Worm (Caenorhabditis elegans) whole organism, L3 larva: ENCODE results near the gene frpr-8.

Experiments used
- R02D3.7 ChIP-seq: fragments of 150-350 bp; optimal IDR thresholded peaks from 2 replicates; lab custom pipeline; 2014; ENCODE audit warnings: missing biosample characterization, missing genetic modification characterization
- ZK546.5 ChIP-seq: sonication (generic microtip); optimal IDR thresholded peaks from 2 replicates; lab custom pipeline; 2017; ENCODE audit warnings: missing biosample characterization, missing genetic modification characterization
- aly-2 ChIP-seq: fragments of 150-350 bp; optimal IDR thresholded peaks from 2 replicates; lab custom pipeline; 2014; ENCODE audit warnings: missing biosample characterization, missing genetic modification characterization
- ama-1 ChIP-seq: fragments of 150-350 bp; optimal IDR thresholded peaks from 2 replicates; lab custom pipeline; 2018
- ceh-28 ChIP-seq: fragments of 150-350 bp; optimal IDR thresholded peaks from 2 replicates; lab custom pipeline; 2014; ENCODE audit warnings: missing biosample characterization, missing genetic modification reagents, missing genetic modification characterization
- ceh-82 ChIP-seq: fragments of 150-350 bp; optimal IDR thresholded peaks from 2 replicates; lab custom pipeline; 2014; ENCODE audit warnings: missing biosample characterization, missing genetic modification characterization
- ceh-9 ChIP-seq: sonication (generic microtip); optimal IDR thresholded peaks from 2 replicates; lab custom pipeline; 2018; ENCODE audit warnings: missing biosample characterization, missing genetic modification characterization
- egl-27 ChIP-seq: sonication (generic microtip); optimal IDR thresholded peaks from 4 replicates; lab custom pipeline; 2017; ENCODE audit warnings: missing biosample characterization, missing genetic modification reagents, missing genetic modification characterization
- egl-5 ChIP-seq: fragments of 150-350 bp; optimal IDR thresholded peaks from 2 replicates; lab custom pipeline; 2017; ENCODE audit warnings: missing biosample characterization, missing genetic modification reagents, missing genetic modification characterization, inconsistent platforms
- elt-2 ChIP-seq: sonication (generic microtip); optimal IDR thresholded peaks from 2 replicates; lab custom pipeline; 2016; ENCODE audit warnings: missing genetic modification reagents, mild to moderate bottlenecking, missing genetic modification characterization, missing compliant biosample characterization
- elt-3 ChIP-seq, 3 experiments: fragments of 150-350 bp in 1 of 3; sonication (generic microtip) in 2 of 3; optimal IDR thresholded peaks; 2 replicates in 2 of 3; 4 replicates in 1 of 3; lab custom pipeline; 2014 to 2017; ENCODE audit warnings: missing biosample characterization in 3 of 3, missing genetic modification characterization in 3 of 3
- eor-1 ChIP-seq, 2 experiments: fragments of 150-350 bp; optimal IDR thresholded peaks; 2 replicates each; lab custom pipeline; 2014 to 2018; ENCODE audit warnings: missing biosample characterization in 2 of 2, missing genetic modification characterization in 2 of 2
- fkh-2 ChIP-seq: fragments of 150-350 bp; optimal IDR thresholded peaks from 2 replicates; lab custom pipeline; 2014; ENCODE audit warnings: missing biosample characterization, missing genetic modification reagents, missing genetic modification characterization
- fos-1 ChIP-seq: fragments of 150-350 bp; optimal IDR thresholded peaks from 2 replicates; lab custom pipeline; 2014; ENCODE audit warnings: missing biosample characterization, missing genetic modification characterization
- hmg-11 ChIP-seq: sonication (generic microtip); optimal IDR thresholded peaks from 2 replicates; lab custom pipeline; 2016; ENCODE audit warnings: missing genetic modification characterization, missing compliant biosample characterization
- jun-1 ChIP-seq: fragments of 150-350 bp; optimal IDR thresholded peaks from 2 replicates; lab custom pipeline; 2014; ENCODE audit warnings: missing biosample characterization, missing genetic modification reagents, missing genetic modification characterization
- lin-39 ChIP-seq: fragments of 150-350 bp; optimal IDR thresholded peaks from 2 replicates; lab custom pipeline; 2018; ENCODE audit warnings: missing biosample characterization, missing genetic modification reagents, missing genetic modification characterization
- lsy-12 ChIP-seq: sonication (generic microtip); optimal IDR thresholded peaks from 2 replicates; lab custom pipeline; 2016; ENCODE audit warnings: mild to moderate bottlenecking, missing genetic modification characterization, missing compliant biosample characterization
- mdl-1 ChIP-seq: fragments of 150-350 bp; optimal IDR thresholded peaks from 2 replicates; lab custom pipeline; 2014; ENCODE audit warnings: missing biosample characterization, missing genetic modification characterization
- nfya-1 ChIP-seq: sonication (generic microtip); optimal IDR thresholded peaks from 2 replicates; lab custom pipeline; 2017; ENCODE audit warnings: missing genetic modification characterization, mild to moderate bottlenecking, missing compliant biosample characterization, antibody characterized with exemption, moderate library complexity; ENCODE audit not compliant: insufficient read depth
- nhr-11 ChIP-seq: fragments of 150-350 bp; optimal IDR thresholded peaks from 2 replicates; lab custom pipeline; 2014; ENCODE audit warnings: missing biosample characterization, missing genetic modification characterization
- nhr-23 ChIP-seq: fragments of 150-350 bp; optimal IDR thresholded peaks from 2 replicates; lab custom pipeline; 2014; ENCODE audit warnings: missing biosample characterization, missing genetic modification reagents, missing genetic modification characterization
- nhr-25 ChIP-seq: sonication (generic microtip); optimal IDR thresholded peaks from 2 replicates; lab custom pipeline; 2017; ENCODE audit warnings: missing biosample characterization, missing genetic modification characterization
- nhr-43 ChIP-seq: sonication (generic microtip); optimal IDR thresholded peaks from 2 replicates; lab custom pipeline; 2016; ENCODE audit warnings: mild to moderate bottlenecking, missing genetic modification characterization, missing compliant biosample characterization; ENCODE audit not compliant: poor library complexity, severe bottlenecking
- nhr-67 ChIP-seq: fragments of 150-350 bp; optimal IDR thresholded peaks from 2 replicates; lab custom pipeline; 2014; ENCODE audit warnings: missing biosample characterization, missing genetic modification characterization
- nhr-76 ChIP-seq: fragments of 150-350 bp; sonication (generic microtip); optimal IDR thresholded peaks from 5 replicates; lab custom pipeline; 2014; ENCODE audit warnings: missing biosample characterization, missing genetic modification characterization
- pha-4 ChIP-seq: fragments of 150-350 bp; optimal IDR thresholded peaks from 2 replicates; lab custom pipeline; 2014; ENCODE audit warnings: missing biosample characterization, missing genetic modification reagents, missing genetic modification characterization
- pqm-1 ChIP-seq: fragments of 150-350 bp; optimal IDR thresholded peaks from 2 replicates; lab custom pipeline; 2017; ENCODE audit warnings: missing biosample characterization, missing genetic modification characterization, inconsistent platforms
- sea-2 ChIP-seq: fragments of 150-350 bp; sonication (generic microtip); optimal IDR thresholded peaks from 4 replicates; lab custom pipeline; 2014; ENCODE audit warnings: missing biosample characterization, missing genetic modification reagents, missing genetic modification characterization
- snpc-4 ChIP-seq: fragments of 150-350 bp; optimal IDR thresholded peaks from 2 replicates; lab custom pipeline; 2014; ENCODE audit warnings: missing biosample characterization, missing genetic modification characterization
- tbx-2 ChIP-seq: sonication (generic microtip); optimal IDR thresholded peaks from 2 replicates; lab custom pipeline; 2016; ENCODE audit warnings: mild to moderate bottlenecking, missing genetic modification characterization, missing compliant biosample characterization
- unc-39 ChIP-seq: sonication (generic microtip); optimal IDR thresholded peaks from 4 replicates; lab custom pipeline; 2017; ENCODE audit warnings: missing biosample characterization, missing genetic modification characterization
- unc-62 ChIP-seq: fragments of 150-350 bp; sonication (generic microtip); optimal IDR thresholded peaks from 4 replicates; lab custom pipeline; 2014; ENCODE audit warnings: missing biosample characterization, missing genetic modification reagents, missing genetic modification characterization
- zag-1 ChIP-seq: fragments of 150-350 bp; optimal IDR thresholded peaks from 2 replicates; lab custom pipeline; 2014; ENCODE audit warnings: missing biosample characterization, missing genetic modification characterization

The frpr-8 gene

DNA sequence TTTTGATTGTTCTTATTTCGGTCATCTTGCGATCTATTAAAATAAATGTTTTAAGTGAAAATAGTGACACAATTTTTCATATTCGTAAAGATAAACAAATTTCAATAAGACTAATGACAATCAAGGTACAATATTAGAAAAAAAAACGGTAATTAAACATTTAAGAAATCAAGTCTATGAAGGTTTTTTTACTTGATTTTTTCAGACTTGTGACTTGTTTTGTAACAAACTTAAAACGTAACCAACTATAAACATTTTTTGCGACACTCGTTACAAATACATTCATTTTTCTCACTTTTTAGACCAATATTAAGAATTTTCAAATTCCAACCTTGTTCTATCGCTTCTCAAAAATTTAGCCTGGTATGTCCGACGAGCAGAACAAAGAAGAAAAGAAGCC lies 41.8 kb downstream of the frpr-8 start, which contains the start of gene M02D8.2:
TSS of gene M02D8.2 (plus strand) at position 301 of the 400 bp plus-strand sequence.
- TF ChIP-seq mdl-1 (tag; lab: Kevin White, UChicago) (no peak), ceh-82 (tag; lab: Kevin White, UChicago) (no peak), R02D3.7 (tag; lab: Kevin White, UChicago) (no peak), egl-5 (tag; lab: Kevin White, UChicago) (no peak)

DNA sequence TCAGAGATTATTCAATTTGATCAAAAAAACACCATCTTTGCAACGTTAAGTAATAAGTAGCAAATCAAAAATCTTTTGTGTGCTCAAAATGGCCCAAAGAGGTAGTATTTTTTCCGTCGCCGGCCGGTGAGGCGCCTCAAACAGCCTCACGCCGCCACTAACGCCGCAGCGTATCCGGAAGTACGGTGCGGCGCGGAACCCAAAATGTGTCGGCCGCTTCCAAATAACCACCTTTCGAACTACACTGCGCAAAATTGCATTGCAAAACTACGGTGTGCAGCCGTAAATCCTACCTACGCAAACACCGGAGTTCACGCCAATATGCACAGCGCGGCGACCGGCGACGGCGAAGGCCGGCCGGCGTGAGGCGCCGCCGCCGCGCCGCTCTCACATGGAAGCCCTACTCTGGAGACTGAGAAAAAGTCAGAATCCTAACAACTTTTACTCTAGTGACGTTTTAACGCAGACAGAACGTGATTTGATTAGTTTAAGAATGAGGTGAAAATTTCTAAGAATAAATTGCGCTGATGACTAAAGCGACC lies 44.1 kb downstream of the frpr-8 start:
- TF ChIP-seq R02D3.7 (tag; lab: Kevin White, UChicago), result no peak
- no peak for TF ChIP-seq ceh-28 (tag; lab: Kevin White, UChicago)
- no peak for TF ChIP-seq zag-1 (tag; lab: Kevin White, UChicago)
- no peak for TF ChIP-seq fos-1 (tag; lab: Kevin White, UChicago)
- TF ChIP-seq ama-1 (lab: Kevin White, UChicago), result no peak
- TF ChIP-seq lin-39 (tag; lab: Kevin White, UChicago), result no peak
- TF ChIP-seq unc-39 (tag; lab: Kevin White, UChicago), result no peak
- TF ChIP-seq elt-3 (tag; optimal IDR thresholded peaks at IDR 0.05; lab: Kevin White, UChicago), result no peak
- TF ChIP-seq tbx-2 (tag; lab: Kevin White, UChicago), result no peak
- TF ChIP-seq nhr-11 (tag; lab: Kevin White, UChicago), result no peak
- no peak for TF ChIP-seq snpc-4 (tag; lab: Kevin White, UChicago)
- no peak for TF ChIP-seq nfya-1 (tag; lab: Kevin White, UChicago)
- no peak for TF ChIP-seq sea-2
- TF ChIP-seq nhr-23 (tag; lab: Kevin White, UChicago), result no peak
- no peak for TF ChIP-seq nhr-67

DNA sequence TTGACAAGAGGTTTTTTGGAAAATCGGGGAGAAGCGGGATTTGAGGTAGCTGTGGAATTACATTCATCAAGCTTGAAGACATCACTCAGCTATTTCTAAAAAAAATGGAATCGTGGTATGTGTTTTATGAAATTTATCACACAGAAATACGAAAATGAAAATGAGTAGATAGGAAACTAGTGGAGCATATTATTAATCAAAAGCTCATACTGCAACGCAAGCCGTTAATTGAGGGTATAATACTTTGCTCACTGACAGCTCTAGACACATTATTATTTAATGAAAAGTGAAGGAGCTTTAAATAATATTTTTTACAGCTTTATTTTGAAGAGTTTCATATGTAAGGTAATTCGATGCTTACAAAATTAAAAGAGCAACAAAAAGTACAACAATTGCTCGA lies 45.3 kb downstream of the frpr-8 start, which contains the start of gene M02D8.7:
TSS of gene M02D8.7 (minus strand) at position 101 of the 400 bp plus-strand sequence.
- TF ChIP-seq ceh-9, result no peak
- no peak for TF ChIP-seq nhr-11 (tag; lab: Kevin White, UChicago)
- TF ChIP-seq mdl-1 (tag; lab: Kevin White, UChicago), result no peak
- no peak for TF ChIP-seq sea-2
- no peak for TF ChIP-seq ZK546.5 (tag; lab: Kevin White, UChicago)
- TF ChIP-seq unc-62, result no peak
- no peak for TF ChIP-seq elt-3 (tag; optimal IDR thresholded peaks at IDR 0.05; lab: Kevin White, UChicago)
- no peak for TF ChIP-seq nhr-23 (tag; lab: Kevin White, UChicago)
- TF ChIP-seq R02D3.7 (tag; lab: Kevin White, UChicago), result no peak
- TF ChIP-seq hmg-11, result no peak
- TF ChIP-seq pha-4, result no peak
- no peak for TF ChIP-seq nhr-43

DNA sequence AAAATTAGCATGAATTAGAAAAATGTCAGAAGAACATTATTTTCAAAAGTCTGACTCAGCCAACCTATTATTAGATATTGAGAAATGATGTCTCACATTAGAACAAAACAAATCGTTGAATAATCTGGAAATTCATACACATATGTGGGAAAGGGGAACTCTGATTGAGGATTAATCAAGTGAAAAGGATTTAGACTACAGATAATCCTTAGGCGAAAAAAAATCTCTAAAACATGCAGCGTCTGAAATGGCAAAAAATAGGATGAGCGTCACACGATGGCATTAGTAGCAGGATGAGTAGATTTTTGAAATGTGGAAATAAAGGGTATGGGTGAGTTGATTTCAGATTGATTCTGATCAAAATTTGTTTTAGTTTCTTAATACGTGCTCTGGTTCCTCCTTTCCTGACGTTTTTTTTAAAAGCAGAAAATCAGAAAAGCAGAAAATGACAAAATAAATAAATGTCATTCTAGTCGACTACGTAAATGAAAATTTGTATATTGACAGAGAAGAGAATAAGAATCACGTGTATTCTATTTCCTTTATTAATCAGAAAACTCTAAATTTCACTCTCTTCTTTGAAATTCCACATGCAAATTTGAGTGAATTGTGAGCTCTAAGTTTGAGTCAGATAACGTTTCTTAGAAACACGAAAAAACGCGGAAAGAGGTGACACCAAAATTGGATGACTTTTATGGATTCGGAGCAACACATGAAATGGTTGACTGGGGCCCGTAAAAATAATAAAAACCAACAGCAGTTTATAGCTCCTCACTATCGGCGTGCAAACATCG lies 46.8 kb downstream of the frpr-8 start:
- TF ChIP-seq fkh-2, result no peak
- TF ChIP-seq ceh-9, result no peak
- TF ChIP-seq nfya-1 (tag; lab: Kevin White, UChicago), result no peak
- no peak for TF ChIP-seq fos-1 (tag; lab: Kevin White, UChicago)
- no peak for TF ChIP-seq egl-27 (tag; lab: Kevin White, UChicago)
- TF ChIP-seq nhr-25 (tag; lab: Kevin White, UChicago), result no peak

DNA sequence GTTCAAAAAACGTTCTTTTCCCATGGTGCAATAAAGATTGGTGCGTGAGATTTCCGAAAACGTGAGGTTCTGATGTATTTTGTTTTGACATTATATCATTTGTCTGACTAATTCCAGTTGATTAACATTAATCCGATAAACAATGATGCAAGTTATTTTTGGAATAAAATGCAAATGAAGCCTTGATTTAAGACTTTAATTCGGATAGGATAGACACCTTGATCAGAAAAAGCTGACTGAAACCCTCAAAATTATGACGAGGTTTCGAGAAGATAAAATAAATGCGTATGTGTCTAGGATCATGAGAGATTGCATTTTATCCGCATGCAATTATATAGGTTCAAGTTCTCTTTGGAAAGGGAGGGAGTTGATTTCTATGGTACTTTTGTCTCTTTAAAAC lies 47.9 kb downstream of the frpr-8 start:
- TF ChIP-seq nhr-76, result no peak
- no peak for TF ChIP-seq nhr-23 (tag; lab: Kevin White, UChicago)
- TF ChIP-seq aly-2 (tag; lab: Kevin White, UChicago), result no peak
- no peak for TF ChIP-seq jun-1
- TF ChIP-seq ceh-82 (tag; lab: Kevin White, UChicago), result no peak
- no peak for TF ChIP-seq pqm-1

DNA sequence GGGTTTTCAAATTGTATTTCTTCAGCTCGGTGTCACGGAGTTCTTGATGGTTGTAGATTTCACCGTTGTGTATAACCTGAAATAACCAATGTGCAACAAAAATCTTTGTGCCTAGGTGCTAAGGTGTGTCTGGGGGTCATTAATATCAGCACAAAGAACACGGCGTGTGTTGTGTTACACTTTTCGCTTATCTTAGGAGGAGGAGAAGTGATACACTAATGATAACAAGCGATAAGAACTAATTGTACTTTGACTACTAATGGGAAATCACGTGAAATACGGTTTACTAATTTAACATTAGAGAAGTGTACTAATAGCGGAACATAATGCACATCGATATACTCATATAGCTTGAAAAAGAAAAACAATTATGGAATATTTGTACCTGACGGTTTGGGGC lies 52.6 kb downstream of the frpr-8 start:
- TF ChIP-seq lin-39 (tag; lab: Kevin White, UChicago) (peak; percentile 48), mdl-1 (tag; lab: Kevin White, UChicago) (no peak), pqm-1 (peak; percentile 97), jun-1 (peak; percentile 74), lsy-12 (tag; lab: Kevin White, UChicago) (no peak), elt-2 (peak; percentile 94), ceh-28 (tag; lab: Kevin White, UChicago) (no peak), elt-3 (tag; optimal IDR thresholded peaks at IDR 0.05; lab: Kevin White, UChicago) (peak; percentile 9 to 97 (median 97)), nhr-23 (tag; lab: Kevin White, UChicago) (peak; percentile 48), nhr-25 (tag; lab: Kevin White, UChicago) (peak; percentile 52), pha-4 (peak; percentile 74), nhr-43 (peak; percentile 42), eor-1 (tag; optimal IDR thresholded peaks at IDR 0.05; lab: Kevin White, UChicago) (no peak)
